Fruit fly (Drosophila melanogaster) whole organism: Measurements from ENCODE around the gene flfl.

Source experiments
- CG8478 ChIP-seq: fragments of >200 bp; optimal IDR thresholded peaks from 2 replicates; lab custom pipeline; 2018; ENCODE audit warnings: inconsistent platforms
- Dll ChIP-seq: fragments of >200 bp; optimal IDR thresholded peaks from 2 replicates; lab custom pipeline; 2017
- EcR ChIP-seq, 2 experiments: fragments of >200 bp; optimal IDR thresholded peaks; 2 replicates each; lab custom pipeline; 2017; ENCODE audit warnings: missing biosample characterization in 2 of 2, missing genetic modification characterization in 2 of 2, missing genetic modification reagents in 2 of 2
- pan ChIP-seq: fragments of >200 bp; optimal IDR thresholded peaks from 2 replicates; lab custom pipeline; 2017
- psq ChIP-seq: fragments of >200 bp; optimal IDR thresholded peaks from 2 replicates; lab custom pipeline; 2017
- usp ChIP-seq: fragments of >200 bp; optimal IDR thresholded peaks from 2 replicates; lab custom pipeline; 2017; ENCODE audit warnings: missing biosample characterization, missing genetic modification characterization, mixed read lengths

The flfl gene

dm6 chr3R:13683624-13684568 is at the start of gene flfl:
Gene flfl, plus strand, starts transcription at chr3R:13683921.
- TF ChIP-seq EcR (GFP tag; optimal IDR thresholded peaks at IDR 0.05; lab: Kevin White, UChicago) (no peak), usp (GFP tag; lab: Kevin White, UChicago) (no peak), pan (no peak), CG8478 (lab: Kevin White, UChicago) (peak; percentile 7), Dll (lab: Kevin White, UChicago) (peak; percentile 94), psq (lab: Kevin White, UChicago) (no peak)

dm6 chr3R:13644778-13645660 is 38.7 kb upstream of the flfl start:
- TF ChIP-seq Dll (lab: Kevin White, UChicago): no peak
- TF ChIP-seq psq (lab: Kevin White, UChicago): no peak
- no peak for TF ChIP-seq pan
- no peak for TF ChIP-seq CG8478 (lab: Kevin White, UChicago)
- TF ChIP-seq EcR (GFP tag; optimal IDR thresholded peaks at IDR 0.05; lab: Kevin White, UChicago): no peak
- no peak for TF ChIP-seq usp (GFP tag; lab: Kevin White, UChicago)

dm6 chr3R:13645874-13646370 is 37.8 kb upstream of the flfl start, which contains the start of gene sqd:
Gene sqd, minus strand, starts transcription at chr3R:13646304.
- no peak for TF ChIP-seq pan
- no peak for TF ChIP-seq Dll (lab: Kevin White, UChicago)
- no peak for TF ChIP-seq EcR (GFP tag; optimal IDR thresholded peaks at IDR 0.05; lab: Kevin White, UChicago)
- no peak for TF ChIP-seq CG8478 (lab: Kevin White, UChicago)
- no peak for TF ChIP-seq psq (lab: Kevin White, UChicago)
- no peak for TF ChIP-seq usp (GFP tag; lab: Kevin White, UChicago)

- TF ChIP-seq EcR (GFP tag; optimal IDR thresholded peaks at IDR 0.05; lab: Kevin White, UChicago) (no peak), usp (GFP tag; lab: Kevin White, UChicago) (no peak)
These were observed 36.7 kb upstream of the flfl start, which contains the start of gene rin for dm6 chr3R:13646729-13647633. Gene rin, plus strand, starts transcription at chr3R:13647004.

- no peak for TF ChIP-seq psq (lab: Kevin White, UChicago)
- TF ChIP-seq Dll (lab: Kevin White, UChicago): no peak
- TF ChIP-seq EcR (GFP tag; optimal IDR thresholded peaks at IDR 0.05; lab: Kevin White, UChicago): peak in 1 of 2 experiments; percentile 71
These were observed 35.8 kb upstream of the flfl start for dm6 chr3R:13647734-13648541.

- TF ChIP-seq usp (GFP tag; lab: Kevin White, UChicago) (no peak), Dll (lab: Kevin White, UChicago) (no peak), CG8478 (lab: Kevin White, UChicago) (no peak), pan (no peak), EcR (GFP tag; optimal IDR thresholded peaks at IDR 0.05; lab: Kevin White, UChicago) (no peak), psq (lab: Kevin White, UChicago) (no peak)
These were observed 27.4 kb upstream of the flfl start, which contains the start of gene Rbp4 for dm6 chr3R:13656294-13656693. Gene Rbp4, minus strand, starts transcription at chr3R:13656394.

- TF ChIP-seq psq (lab: Kevin White, UChicago) (no peak), EcR (GFP tag; optimal IDR thresholded peaks at IDR 0.05; lab: Kevin White, UChicago) (no peak), CG8478 (lab: Kevin White, UChicago) (no peak), Dll (lab: Kevin White, UChicago) (no peak), pan (no peak), usp (GFP tag; lab: Kevin White, UChicago) (no peak)
These were observed 23.6 kb upstream of the flfl start, which contains the start of gene Hrb87F for dm6 chr3R:13659865-13660738. Gene Hrb87F, minus strand, starts transcription at chr3R:13660531.

- no peak for TF ChIP-seq EcR (GFP tag; optimal IDR thresholded peaks at IDR 0.05; lab: Kevin White, UChicago)
- no peak for TF ChIP-seq psq (lab: Kevin White, UChicago)
- no peak for TF ChIP-seq pan
- TF ChIP-seq CG8478 (lab: Kevin White, UChicago): no peak
- TF ChIP-seq usp (GFP tag; lab: Kevin White, UChicago): no peak
- TF ChIP-seq Dll (lab: Kevin White, UChicago): no peak
These were observed 22.6 kb upstream of the flfl start, which contains the start of gene B52 for dm6 chr3R:13660924-13661659. Gene B52, plus strand, starts transcription at chr3R:13661311.
